Comparison of ENCODE assay signal across 5 fruit fly cellular contexts in the genomic region with DNA sequence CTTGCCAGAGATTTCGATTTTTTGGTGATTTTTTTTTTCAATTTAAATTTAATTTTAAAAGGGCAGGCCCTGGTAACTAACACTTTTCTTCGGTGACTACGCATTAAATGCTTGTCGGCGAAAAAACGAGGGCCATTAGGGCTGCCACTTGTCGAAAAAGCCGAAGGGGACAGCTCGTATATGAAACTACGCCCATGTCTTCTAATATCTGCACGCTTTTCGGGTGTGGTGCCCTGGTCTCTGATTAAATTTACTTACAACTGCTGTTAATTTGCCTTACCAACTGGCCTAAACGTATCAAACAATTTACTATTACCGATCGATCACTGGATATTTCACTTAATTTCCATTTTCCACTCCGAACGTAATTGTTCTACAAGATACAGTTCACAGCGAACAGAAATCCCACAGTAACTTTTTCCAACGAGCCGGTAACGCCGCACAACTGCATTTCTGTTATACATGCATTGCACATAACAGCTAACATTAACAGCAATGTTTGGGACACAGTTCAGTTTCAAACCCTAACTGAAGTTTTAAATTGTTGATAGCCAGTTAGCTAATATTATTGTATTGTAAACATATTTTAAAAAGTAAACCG.
A peak's percentile ranks its signal among the peaks of the same experiment; 100 is the strongest.
TF ChIP-seq lines count a peak whose summit lies in the region.

No protein-coding gene starts in this region.

- TF ChIP-seq CTCF in S2 (optimal IDR thresholded peaks at IDR 0.05; lab: Kevin White, UChicago), result peak; percentile 50 to 58
- peak; percentile 58 for TF ChIP-seq CTCF in whole organism, embryonic (GFP tag; optimal IDR thresholded peaks at IDR 0.05; lab: Kevin White, UChicago)

TF ChIP-seq in whole organism, adult, 20 proteins besides CTCF, POLR2A, EP300 and RAD21:
- TF ChIP-seq toe (GFP tag; optimal IDR thresholded peaks at IDR 0.05; lab: Kevin White, UChicago) (peak; percentile 46), cnc (optimal IDR thresholded peaks at IDR 0.05; lab: Kevin White, UChicago) (peak in 1 of 2 experiments; percentile 23), CG33017 (tag; optimal IDR thresholded peaks at IDR 0.05; lab: Kevin White, UChicago) (no peak), CG1620 (GFP tag; optimal IDR thresholded peaks at IDR 0.05; lab: Kevin White, UChicago) (no peak), ovo (GFP tag; optimal IDR thresholded peaks at IDR 0.05; lab: Kevin White, UChicago) (no peak), CG7045 (GFP tag; optimal IDR thresholded peaks at IDR 0.05; lab: Kevin White, UChicago) (peak; percentile 23), Hr96 (GFP tag; optimal IDR thresholded peaks at IDR 0.05; lab: Kevin White, UChicago) (peak; percentile 7)

TF ChIP-seq in whole organism, embryonic, 481 proteins besides CTCF, POLR2A, EP300 and RAD21 (continues in another document):
- TF ChIP-seq CG31224 (GFP tag; IDR thresholded peaks at IDR 0.05; lab: Robert Waterston, UW), result no peak
- no peak; the same call in 2 of the 3 replicates for TF ChIP-seq CG6791 (GFP tag; IDR thresholded peaks at IDR 0.05; lab: Robert Waterston, UW; ENCODE audit: partially characterized antibody)
- no peak for TF ChIP-seq usp (GFP tag; optimal IDR thresholded peaks at IDR 0.05; lab: Kevin White, UChicago)
- TF ChIP-seq CG2889 (GFP tag; IDR thresholded peaks at IDR 0.05; lab: Robert Waterston, UW), result no peak
- no peak for TF ChIP-seq CG9727 (GFP tag; optimal IDR thresholded peaks at IDR 0.05; lab: Kevin White, UChicago)
- no peak for TF ChIP-seq sens-2 (GFP tag; IDR thresholded peaks at IDR 0.05; lab: Robert Waterston, UW)
- TF ChIP-seq rib (GFP tag; IDR thresholded peaks at IDR 0.05; lab: Robert Waterston, UW), result no peak
- no peak for TF ChIP-seq scrt (GFP tag; optimal IDR thresholded peaks at IDR 0.05; lab: Kevin White, UChicago)
- peak; percentile 62 for TF ChIP-seq slbo (GFP tag; IDR thresholded peaks at IDR 0.05; lab: Robert Waterston, UW)
- TF ChIP-seq CoRest (tag; optimal IDR thresholded peaks at IDR 0.05; lab: Kevin White, UChicago), result peak; percentile 36
- TF ChIP-seq CG4404 (GFP tag; IDR thresholded peaks at IDR 0.05; lab: Robert Waterston, UW), result no peak
- TF ChIP-seq CG15514 (GFP tag; optimal IDR thresholded peaks at IDR 0.05; lab: Kevin White, UChicago), result peak; percentile 29
- no peak for TF ChIP-seq repo (GFP tag; optimal IDR thresholded peaks at IDR 0.05; lab: Kevin White, UChicago)
- TF ChIP-seq Dp (GFP tag; optimal IDR thresholded peaks at IDR 0.05; lab: Kevin White, UChicago), result peak; percentile 10
- no peak for TF ChIP-seq dati (GFP tag; IDR thresholded peaks at IDR 0.05; lab: Robert Waterston, UW)
- TF ChIP-seq E2f2 (GFP tag; IDR thresholded peaks at IDR 0.05; lab: Robert Waterston, UW), result peak; percentile 25; the same call in 1 of the 2 replicates
- no peak for TF ChIP-seq sd (tag; optimal IDR thresholded peaks at IDR 0.05; lab: Kevin White, UChicago)
- peak in 1 of 2 experiments; percentile 30 for TF ChIP-seq Pdp1 (GFP tag; optimal IDR thresholded peaks at IDR 0.05; lab: Kevin White, UChicago)
- no peak for TF ChIP-seq ERR (GFP tag; optimal IDR thresholded peaks at IDR 0.05; lab: Kevin White, UChicago)
- peak; percentile 3 for TF ChIP-seq CG34376 (GFP tag; optimal IDR thresholded peaks at IDR 0.05; lab: Kevin White, UChicago)
- peak; percentile 47 for TF ChIP-seq gfzf (GFP tag; optimal IDR thresholded peaks at IDR 0.05; lab: Kevin White, UChicago)
- TF ChIP-seq h (optimal IDR thresholded peaks at IDR 0.05; lab: Kevin White, UChicago), result no peak
- TF ChIP-seq Sox102F (GFP tag; optimal IDR thresholded peaks at IDR 0.05; lab: Kevin White, UChicago), result no peak
- no peak for TF ChIP-seq bab2 (GFP tag; optimal IDR thresholded peaks at IDR 0.05; lab: Kevin White, UChicago)
- no peak for TF ChIP-seq CG6254 (GFP tag; optimal IDR thresholded peaks at IDR 0.05; lab: Kevin White, UChicago)
- no peak for TF ChIP-seq Camta (GFP tag; optimal IDR thresholded peaks at IDR 0.05; lab: Kevin White, UChicago)

TF ChIP-seq in whole organism, prepupa, 60 proteins besides CTCF, POLR2A, EP300 and RAD21:
- TF ChIP-seq acj6 (GFP tag; optimal IDR thresholded peaks at IDR 0.05; lab: Kevin White, UChicago) (peak; percentile 4), fd85E (GFP tag; optimal IDR thresholded peaks at IDR 0.05; lab: Kevin White, UChicago) (no peak), pdm3 (GFP tag; optimal IDR thresholded peaks at IDR 0.05; lab: Kevin White, UChicago) (no peak), CG3919 (GFP tag; optimal IDR thresholded peaks at IDR 0.05; lab: Kevin White, UChicago) (peak; percentile 14), Eip78C (GFP tag; lab: Kevin White, UChicago) (peak; percentile 70), CG15336 (GFP tag; IDR thresholded peaks at IDR 0.05; lab: Robert Waterston, UW) (no peak), CG10631 (GFP tag; optimal IDR thresholded peaks at IDR 0.05; lab: Kevin White, UChicago) (peak; percentile 1), CG3032 (tag; optimal IDR thresholded peaks at IDR 0.05; lab: Kevin White, UChicago) (no peak), esn (GFP tag; optimal IDR thresholded peaks at IDR 0.05; lab: Kevin White, UChicago) (peak; percentile 6), Gug (GFP tag; IDR thresholded peaks at IDR 0.05; lab: Robert Waterston, UW) (no peak), Ets96B (tag; optimal IDR thresholded peaks at IDR 0.05; lab: Kevin White, UChicago) (no peak), lz (GFP tag; optimal IDR thresholded peaks at IDR 0.05; lab: Kevin White, UChicago) (peak; percentile 0), CG9139 (GFP tag; optimal IDR thresholded peaks at IDR 0.05; lab: Kevin White, UChicago) (no peak), Smox (GFP tag; optimal IDR thresholded peaks at IDR 0.05; lab: Kevin White, UChicago) (no peak), Hr39 (GFP tag; optimal IDR thresholded peaks at IDR 0.05; lab: Kevin White, UChicago) (no peak), CG6792 (GFP tag; optimal IDR thresholded peaks at IDR 0.05; lab: Kevin White, UChicago) (peak; percentile 1), CG34406 (GFP tag; optimal IDR thresholded peaks at IDR 0.05; lab: Kevin White, UChicago) (no peak)
TF ChIP-seq in whole organism, prepupa: peak in this region for 7.

TF ChIP-seq in whole organism, wandering third instar larva, 38 proteins besides CTCF, POLR2A, EP300 and RAD21:
- TF ChIP-seq h (GFP tag; optimal IDR thresholded peaks at IDR 0.05; lab: Kevin White, UChicago) (peak; percentile 43), Hr83 (GFP tag; optimal IDR thresholded peaks at IDR 0.05; lab: Kevin White, UChicago; ENCODE audit: poor library complexity, severe bottlenecking) (peak; percentile 12), dl (GFP tag; optimal IDR thresholded peaks at IDR 0.05; lab: Kevin White, UChicago; ENCODE audit: insufficient read depth in 1 of 2, partially characterized antibody in 2 of 2) (no peak), Mio (GFP tag; optimal IDR thresholded peaks at IDR 0.05; lab: Kevin White, UChicago) (no peak), OdsH (GFP tag; optimal IDR thresholded peaks at IDR 0.05; lab: Kevin White, UChicago) (peak; percentile 17), N (GFP tag; optimal IDR thresholded peaks at IDR 0.05; lab: Kevin White, UChicago) (no peak), Rel (GFP tag; optimal IDR thresholded peaks at IDR 0.05; lab: Kevin White, UChicago) (no peak), Rel (tag; optimal IDR thresholded peaks at IDR 0.05; lab: Kevin White, UChicago) (no peak), woc (GFP tag; optimal IDR thresholded peaks at IDR 0.05; lab: Kevin White, UChicago) (no peak), Abd-B (GFP tag; optimal IDR thresholded peaks at IDR 0.05; lab: Kevin White, UChicago) (no peak), dsf (GFP tag; optimal IDR thresholded peaks at IDR 0.05; lab: Kevin White, UChicago; ENCODE audit: borderline replicate concordance) (no peak), Dif (GFP tag; optimal IDR thresholded peaks at IDR 0.05; lab: Kevin White, UChicago; ENCODE audit: partially characterized antibody) (no peak), Myc (optimal IDR thresholded peaks at IDR 0.05; lab: Kevin White, UChicago) (peak; percentile 65), sv (GFP tag; optimal IDR thresholded peaks at IDR 0.05; lab: Kevin White, UChicago) (no peak), jim (GFP tag; optimal IDR thresholded peaks at IDR 0.05; lab: Kevin White, UChicago) (no peak), Hr78 (GFP tag; optimal IDR thresholded peaks at IDR 0.05; lab: Kevin White, UChicago) (no peak), CrebA (GFP tag; optimal IDR thresholded peaks at IDR 0.05; lab: Kevin White, UChicago; ENCODE audit: borderline replicate concordance) (no peak), rgr (GFP tag; optimal IDR thresholded peaks at IDR 0.05; lab: Kevin White, UChicago) (peak; percentile 33), tai (GFP tag; optimal IDR thresholded peaks at IDR 0.05; lab: Kevin White, UChicago) (no peak), Vsx2 (GFP tag; optimal IDR thresholded peaks at IDR 0.05; lab: Kevin White, UChicago; ENCODE audit: partially characterized antibody) (no peak), dmrt93B (GFP tag; optimal IDR thresholded peaks at IDR 0.05; lab: Kevin White, UChicago) (no peak), CG9705 (GFP tag; optimal IDR thresholded peaks at IDR 0.05; lab: Kevin White, UChicago) (no peak), br (GFP tag; optimal IDR thresholded peaks at IDR 0.05; lab: Kevin White, UChicago) (peak; percentile 12), Jra (GFP tag; optimal IDR thresholded peaks at IDR 0.05; lab: Kevin White, UChicago) (no peak), pan (optimal IDR thresholded peaks at IDR 0.05; lab: Kevin White, UChicago) (no peak), foxo (GFP tag; optimal IDR thresholded peaks at IDR 0.05; lab: Kevin White, UChicago) (peak in 1 of 2 experiments; percentile 43), HLH106 (tag; optimal IDR thresholded peaks at IDR 0.05; lab: Kevin White, UChicago) (no peak), sage (GFP tag; optimal IDR thresholded peaks at IDR 0.05; lab: Kevin White, UChicago) (no peak), ey (GFP tag; optimal IDR thresholded peaks at IDR 0.05; lab: Kevin White, UChicago) (peak; percentile 30), CG32264 (GFP tag; optimal IDR thresholded peaks at IDR 0.05; lab: Kevin White, UChicago) (no peak), Hnf4 (GFP tag; optimal IDR thresholded peaks at IDR 0.05; lab: Kevin White, UChicago) (peak; percentile 4), lola (GFP tag; optimal IDR thresholded peaks at IDR 0.05; lab: Kevin White, UChicago) (no peak), usp (GFP tag; optimal IDR thresholded peaks at IDR 0.05; lab: Kevin White, UChicago) (no peak), GATAd (GFP tag; optimal IDR thresholded peaks at IDR 0.05; lab: Kevin White, UChicago) (no peak), Dfd (GFP tag; optimal IDR thresholded peaks at IDR 0.05; lab: Kevin White, UChicago) (no peak), fru (GFP tag; optimal IDR thresholded peaks at IDR 0.05; lab: Kevin White, UChicago) (no peak), psq (GFP tag; optimal IDR thresholded peaks at IDR 0.05; lab: Kevin White, UChicago) (no peak), Sp1 (GFP tag; optimal IDR thresholded peaks at IDR 0.05; lab: Kevin White, UChicago) (no peak), brk (GFP tag; optimal IDR thresholded peaks at IDR 0.05; lab: Kevin White, UChicago) (no peak)
